Fruit fly (Drosophila melanogaster) whole organism, embryonic: Measurements from ENCODE around the gene Phb1.

ENCODE experiments used
- Ada2b ChIP-seq: fragments of 200-800 bp; sonication (Bioruptor generic); IDR thresholded peaks from 2 replicates; pipeline ENCODE4 v1.3.6; 2022; ENCODE audit warnings: missing biosample characterization, missing genetic modification characterization
- Atf3 ChIP-seq: fragments of 200-800 bp; sonication (Bioruptor generic); optimal IDR thresholded peaks from 3 replicates; lab custom pipeline; 2016; ENCODE audit warnings: missing biosample characterization, missing genetic modification characterization
- Bdp1 ChIP-seq: fragments of 200-800 bp; sonication (Bioruptor generic); optimal IDR thresholded peaks from 3 replicates; lab custom pipeline; 2016; ENCODE audit warnings: missing biosample characterization, missing genetic modification characterization
- BtbVII ChIP-seq: fragments of 200-800 bp; sonication (Bioruptor generic); optimal IDR thresholded peaks from 3 replicates; lab custom pipeline; 2017; ENCODE audit warnings: missing biosample characterization, mild to moderate bottlenecking, missing genetic modification characterization
- CG10267 ChIP-seq: fragments of 200-800 bp; sonication (Bioruptor generic); optimal IDR thresholded peaks from 2 replicates; lab custom pipeline; 2018; ENCODE audit warnings: missing biosample characterization, mild to moderate bottlenecking, missing genetic modification characterization, moderate library complexity
- CG11560 ChIP-seq: fragments of 200-800 bp; sonication (Bioruptor generic); IDR thresholded peaks from 3 replicates; pipeline ENCODE4 v1.3.6; 2022; ENCODE audit warnings: missing biosample characterization, missing genetic modification characterization
- CG11696 ChIP-seq: fragments of 200-800 bp; sonication (Bioruptor generic); IDR thresholded peaks from 2 replicates; pipeline ENCODE4 v1.3.6; 2022; ENCODE audit warnings: missing biosample characterization, missing genetic modification characterization
- CG13287 ChIP-seq: fragments of 200-800 bp; sonication (Bioruptor generic); IDR thresholded peaks from 2 replicates; pipeline ENCODE4 v1.3.6; 2022; ENCODE audit warnings: missing biosample characterization, missing genetic modification characterization; ENCODE audit not compliant: partially characterized antibody
- CG13424 ChIP-seq: fragments of 200-800 bp; sonication (Bioruptor generic); optimal IDR thresholded peaks from 2 replicates; lab custom pipeline; 2019; ENCODE audit warnings: missing biosample characterization, mild to moderate bottlenecking, missing genetic modification characterization, moderate library complexity
- CG14050 ChIP-seq: fragments of 200-800 bp; sonication (Bioruptor generic); IDR thresholded peaks from 3 replicates; pipeline ENCODE4 v1.3.6; 2022; ENCODE audit warnings: missing biosample characterization, missing genetic modification characterization
- CG15601 ChIP-seq: fragments of 200-800 bp; sonication (Bioruptor generic); optimal IDR thresholded peaks from 3 replicates; lab custom pipeline; 2019; ENCODE audit warnings: missing biosample characterization, mild to moderate bottlenecking, missing genetic modification characterization, moderate library complexity
- CG16815 ChIP-seq: fragments of 200-800 bp; sonication (Bioruptor generic); optimal IDR thresholded peaks from 3 replicates; lab custom pipeline; 2017; ENCODE audit warnings: missing biosample characterization, mild to moderate bottlenecking, missing genetic modification characterization
- CG2129 ChIP-seq: fragments of 200-800 bp; sonication (Bioruptor generic); IDR thresholded peaks from 2 replicates; pipeline ENCODE4 v1.3.6; 2022; ENCODE audit warnings: missing biosample characterization, missing genetic modification characterization; ENCODE audit not compliant: partially characterized antibody
- CG30020 ChIP-seq: fragments of 200-800 bp; optimal IDR thresholded peaks from 2 replicates; lab custom pipeline; 2019; ENCODE audit warnings: missing biosample characterization, mild to moderate bottlenecking, missing genetic modification characterization, moderate library complexity
- CG3065 ChIP-seq: fragments of 200-800 bp; sonication (Bioruptor generic); optimal IDR thresholded peaks from 2 replicates; lab custom pipeline; 2016; ENCODE audit warnings: missing biosample characterization, missing genetic modification characterization
- CG34422 ChIP-seq: fragments of 200-800 bp; sonication (Bioruptor generic); IDR thresholded peaks from 3 replicates; pipeline ENCODE4 v1.3.6; 2022; ENCODE audit warnings: missing biosample characterization, missing genetic modification characterization
- CG43689 ChIP-seq: fragments of 200-800 bp; sonication (Bioruptor generic); IDR thresholded peaks from 2 replicates; pipeline ENCODE4 v1.3.6; 2022; ENCODE audit warnings: missing biosample characterization, missing genetic modification characterization
- CG4404 ChIP-seq: fragments of 200-800 bp; sonication (Bioruptor generic); IDR thresholded peaks from 2 replicates; pipeline ENCODE4 v1.3.6; 2022; ENCODE audit warnings: missing biosample characterization, missing genetic modification characterization
- CG4730 ChIP-seq: fragments of 200-800 bp; sonication (Bioruptor generic); IDR thresholded peaks from 2 replicates; pipeline ENCODE4 v1.3.6; 2022; ENCODE audit warnings: missing biosample characterization, missing genetic modification characterization
- CG6175 ChIP-seq: fragments of 200-800 bp; sonication (Bioruptor generic); IDR thresholded peaks from 3 replicates; pipeline ENCODE4 v1.3.6; 2022; ENCODE audit warnings: missing biosample characterization, missing genetic modification characterization
- CG6791 ChIP-seq: fragments of 200-800 bp; sonication (Bioruptor generic); IDR thresholded peaks from 3 replicates; pipeline ENCODE4 v1.3.6; 2022; ENCODE audit warnings: missing biosample characterization, missing genetic modification characterization; ENCODE audit not compliant: partially characterized antibody
- CG6854 ChIP-seq: fragments of 200-800 bp; sonication (Bioruptor generic); optimal IDR thresholded peaks from 3 replicates; lab custom pipeline; 2017; ENCODE audit warnings: missing biosample characterization, mild to moderate bottlenecking, missing genetic modification characterization
- Chrac-16 ChIP-seq: fragments of 200-800 bp; sonication (Bioruptor generic); optimal IDR thresholded peaks from 3 replicates; lab custom pipeline; 2016; ENCODE audit warnings: missing biosample characterization, missing genetic modification characterization
- Dll ChIP-seq: fragments of 200-800 bp; sonication (Bioruptor generic); IDR thresholded peaks from 4 replicates; pipeline ENCODE4 v1.3.6; 2022; ENCODE audit warnings: missing biosample characterization, missing genetic modification characterization; ENCODE audit not compliant: partially characterized antibody
- Dp ChIP-seq: fragments of 200-800 bp; sonication (Bioruptor generic); optimal IDR thresholded peaks from 2 replicates; lab custom pipeline; 2018; ENCODE audit warnings: missing biosample characterization, mild to moderate bottlenecking, missing genetic modification characterization, moderate library complexity
- GATAe ChIP-seq: fragments of 200-800 bp; sonication (Bioruptor generic); conservative IDR thresholded peaks from 2 replicates; pipeline ENCODE4 v1.3.6; 2022; ENCODE audit warnings: missing biosample characterization, missing genetic modification characterization
- HLH4C ChIP-seq: fragments of 200-800 bp; sonication (Bioruptor generic); IDR thresholded peaks from 3 replicates; pipeline ENCODE4 v1.3.6; 2022; ENCODE audit warnings: missing biosample characterization, missing genetic modification characterization; ENCODE audit not compliant: partially characterized antibody
- HmgD ChIP-seq: fragments of 200-800 bp; sonication (Bioruptor generic); optimal IDR thresholded peaks from 3 replicates; lab custom pipeline; 2016; ENCODE audit warnings: missing biosample characterization, missing genetic modification characterization
- Hr39 ChIP-seq: fragments of >200 bp; optimal IDR thresholded peaks from 2 replicates; lab custom pipeline; 2017
- NC2β ChIP-seq: fragments of 200-800 bp; sonication (Bioruptor generic); optimal IDR thresholded peaks from 2 replicates; lab custom pipeline; 2016; ENCODE audit warnings: missing biosample characterization, missing genetic modification characterization
- Oaz ChIP-seq: fragments of 200-800 bp; sonication (Bioruptor generic); IDR thresholded peaks from 2 replicates; pipeline ENCODE4 v1.3.6; 2022; ENCODE audit warnings: missing biosample characterization, missing genetic modification characterization
- Scr ChIP-seq: fragments of 200-800 bp; sonication (Bioruptor generic); IDR thresholded peaks from 2 replicates; pipeline ENCODE4 v1.3.6; 2022; ENCODE audit warnings: missing biosample characterization, missing genetic modification characterization; ENCODE audit not compliant: partially characterized antibody
- Sry-δ ChIP-seq: fragments of 200-800 bp; sonication (Bioruptor generic); optimal IDR thresholded peaks from 2 replicates; lab custom pipeline; 2016; ENCODE audit warnings: missing biosample characterization, missing genetic modification characterization
- YL-1 ChIP-seq: fragments of 200-800 bp; sonication (Bioruptor generic); optimal IDR thresholded peaks from 3 replicates; lab custom pipeline; 2017; ENCODE audit warnings: missing biosample characterization, mild to moderate bottlenecking, missing genetic modification characterization
- ato ChIP-seq: fragments of 200-800 bp; sonication (Bioruptor generic); IDR thresholded peaks from 2 replicates; pipeline ENCODE4 v1.3.6; 2022; ENCODE audit warnings: missing biosample characterization, missing genetic modification characterization; ENCODE audit not compliant: partially characterized antibody
- chif ChIP-seq, 2 experiments: fragments of 200-800 bp; sonication (Bioruptor generic); optimal IDR thresholded peaks; 3 replicates each; lab custom pipeline; 2016; ENCODE audit warnings: missing biosample characterization in 2 of 2, missing genetic modification characterization in 2 of 2
- crp ChIP-seq, 2 experiments: fragments of 200-800 bp; sonication (Bioruptor generic); optimal IDR thresholded peaks; 2 replicates in 1 of 2; 3 replicates in 1 of 2; lab custom pipeline; 2017; ENCODE audit warnings: missing biosample characterization in 2 of 2, missing genetic modification characterization in 2 of 2, mild to moderate bottlenecking in 1 of 2, moderate library complexity in 1 of 2
- dm ChIP-seq: fragments of 200-800 bp; sonication (Bioruptor generic); optimal IDR thresholded peaks from 3 replicates; lab custom pipeline; 2016; ENCODE audit warnings: missing biosample characterization, missing genetic modification characterization
- esg ChIP-seq: fragments of 200-800 bp; sonication (Bioruptor generic); conservative IDR thresholded peaks from 2 replicates; pipeline ENCODE4 v1.3.6; 2022; ENCODE audit warnings: missing biosample characterization, missing genetic modification characterization
- gt ChIP-seq: fragments of 200-800 bp; sonication (Bioruptor generic); IDR thresholded peaks from 2 replicates; pipeline ENCODE4 v1.3.6; 2022; ENCODE audit warnings: missing biosample characterization, missing genetic modification characterization
- insv ChIP-seq, 2 experiments: fragments of 200-800 bp; sonication (Bioruptor generic); optimal IDR thresholded peaks; 3 replicates each; lab custom pipeline; 2016 to 2018; ENCODE audit warnings: missing biosample characterization in 2 of 2, missing genetic modification characterization in 2 of 2
- inv ChIP-seq: fragments of 200-800 bp; sonication (Bioruptor generic); IDR thresholded peaks from 2 replicates; pipeline ENCODE4 v1.3.6; 2022; ENCODE audit warnings: missing biosample characterization, missing genetic modification characterization; ENCODE audit not compliant: partially characterized antibody
- nerfin-2 ChIP-seq: fragments of 200-800 bp; sonication (Bioruptor generic); IDR thresholded peaks from 2 replicates; pipeline ENCODE4 v1.3.6; 2022; ENCODE audit warnings: missing biosample characterization, missing genetic modification characterization; ENCODE audit not compliant: partially characterized antibody
- pan ChIP-seq, 4 experiments: fragments of >200 bp in 3 of 4; fragments of 200-800 bp in 1 of 4; sonication (Bioruptor generic) in 1 of 4; optimal IDR thresholded peaks in 3 of 4; IDR thresholded peaks in 1 of 4; 2 replicates each; pipeline versions ENCODE4 v1.3.6 to Lab custom; 2017 to 2022; ENCODE audit warnings: missing biosample characterization in 2 of 4, missing genetic modification characterization in 2 of 4, mixed read lengths in 1 of 4
- phol ChIP-seq: fragments of 200-800 bp; sonication (Bioruptor generic); optimal IDR thresholded peaks from 3 replicates; lab custom pipeline; 2018; ENCODE audit warnings: missing biosample characterization, mild to moderate bottlenecking, missing genetic modification characterization, moderate library complexity
- sens ChIP-seq: fragments of 200-800 bp; sonication (Bioruptor generic); peaks from one replicate; lab custom pipeline; 2016; ENCODE audit warnings: missing biosample characterization, missing genetic modification characterization
- stwl ChIP-seq: fragments of 200-800 bp; sonication (Bioruptor generic); optimal IDR thresholded peaks from 3 replicates; lab custom pipeline; 2018; ENCODE audit warnings: missing biosample characterization, mild to moderate bottlenecking, missing genetic modification characterization, moderate library complexity
- vvl ChIP-seq: fragments of 200-800 bp; sonication (Bioruptor generic); IDR thresholded peaks from 2 replicates; pipeline ENCODE4 v1.3.6; 2022; ENCODE audit warnings: missing biosample characterization, missing genetic modification characterization
- wor ChIP-seq: fragments of 200-800 bp; sonication (Bioruptor generic); IDR thresholded peaks from 2 replicates; pipeline ENCODE4 v1.3.6; 2022; ENCODE audit warnings: missing biosample characterization, missing genetic modification characterization

The Phb1 gene

DNA sequence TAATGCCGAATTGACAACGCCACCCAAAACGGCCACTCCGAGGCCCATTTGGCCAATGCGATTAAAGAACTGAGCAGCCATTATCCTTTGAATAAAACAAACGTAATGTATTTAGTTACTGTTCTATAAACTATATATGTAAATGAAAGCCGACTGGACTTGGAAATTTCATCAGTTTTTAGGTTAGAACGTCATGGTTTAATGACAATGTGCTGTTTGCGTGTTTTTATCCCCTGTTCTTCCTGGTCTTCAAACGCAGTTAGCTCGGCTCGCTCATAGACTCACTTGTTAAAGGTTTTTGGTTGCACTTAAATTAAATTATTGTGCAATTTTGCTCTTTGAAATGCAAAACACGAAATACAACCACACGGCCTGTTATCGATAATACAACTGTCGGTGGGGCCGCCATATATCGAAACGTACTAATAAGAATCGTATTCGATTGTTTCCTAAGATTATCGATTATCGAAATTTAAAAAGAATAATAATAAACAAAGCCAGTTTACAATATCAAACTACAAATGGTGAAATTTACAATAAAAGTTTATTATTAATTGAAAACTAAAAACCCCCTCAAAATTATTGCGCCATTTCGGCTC lies at the start of gene Phb1 (continued):
- TF ChIP-seq CG15601 (tag; lab: Kevin White, UChicago) (no peak), HmgD (GFP tag; lab: Kevin White, UChicago) (no peak), CG13287 (peak; percentile 90), CG14050 (GFP tag; lab: Robert Waterston, UW) (no peak), wor (no peak), CG34422 (GFP tag; lab: Robert Waterston, UW) (peak; percentile 69; the same call in 1 of the 3 replicates), CG4730 (GFP tag; lab: Robert Waterston, UW) (no peak), sens (GFP tag; lab: Kevin White, UChicago) (peak; percentile 69), CG11560 (tag; lab: Robert Waterston, UW) (peak; percentile 97), Ada2b (no peak), CG2129 (peak; percentile 28; the same call in 1 of the 2 replicates), CG6854 (GFP tag; lab: Kevin White, UChicago) (no peak), CG30020 (peak; percentile 1), CG3065 (no peak), crp (GFP tag; optimal IDR thresholded peaks at IDR 0.05; lab: Kevin White, UChicago) (peak in 1 of 2 experiments; percentile 16), chif (GFP tag; optimal IDR thresholded peaks at IDR 0.05; lab: Kevin White, UChicago) (no peak), CG16815 (GFP tag; lab: Kevin White, UChicago) (no peak), vvl (GFP tag; lab: Robert Waterston, UW) (peak; percentile 27; the same call in 1 of the 2 replicates), Dll (GFP tag; lab: Robert Waterston, UW) (peak; percentile 85), Bdp1 (GFP tag; lab: Kevin White, UChicago) (no peak), pan (optimal IDR thresholded peaks at IDR 0.05; lab: Kevin White, UChicago) (no peak), pan (GFP tag; optimal IDR thresholded peaks at IDR 0.05 in 1 of 2, IDR thresholded peaks at IDR 0.05 in 1 of 2) (no peak), YL-1 (peak; percentile 82), nerfin-2 (GFP tag; lab: Robert Waterston, UW) (peak; percentile 99), CG4404 (GFP tag; lab: Robert Waterston, UW) (no peak), Oaz (no peak), Scr (GFP tag; lab: Robert Waterston, UW) (peak; percentile 84), ato (GFP tag; lab: Robert Waterston, UW) (peak; percentile 96), stwl (tag; lab: Kevin White, UChicago) (peak; percentile 69), NC2β (GFP tag; lab: Kevin White, UChicago) (no peak), CG11696 (GFP tag; lab: Robert Waterston, UW) (no peak), CG6175 (GFP tag; lab: Robert Waterston, UW) (no peak), gt (GFP tag; lab: Robert Waterston, UW) (no peak), BtbVII (GFP tag; lab: Kevin White, UChicago) (no peak), phol (tag; lab: Kevin White, UChicago) (peak; percentile 18), GATAe (GFP tag; lab: Robert Waterston, UW) (no peak), insv (GFP tag; optimal IDR thresholded peaks at IDR 0.05; lab: Kevin White, UChicago) (peak in 1 of 2 experiments; percentile 87), HLH4C (GFP tag; lab: Robert Waterston, UW) (peak; percentile 98), Chrac-16 (GFP tag; lab: Kevin White, UChicago) (no peak), inv (GFP tag; lab: Robert Waterston, UW) (peak; percentile 74), Sry-δ (GFP tag; lab: Kevin White, UChicago) (peak; percentile 65), CG10267 (peak; percentile 28), esg (GFP tag; lab: Robert Waterston, UW) (no peak), dm (no peak), Hr39 (lab: Kevin White, UChicago) (no peak), CG6791 (GFP tag; lab: Robert Waterston, UW) (peak; percentile 91), CG13424 (tag; lab: Kevin White, UChicago) (no peak), CG43689 (GFP tag; lab: Robert Waterston, UW) (no peak), Atf3 (no peak), Dp (peak; percentile 81)
